Fruit fly (Drosophila melanogaster) whole organism, embryonic: ENCODE measurements around the gene CG13386.

ENCODE experiments used
- Bteb2 ChIP-seq: fragments of 200-800 bp; sonication (Bioruptor generic); optimal IDR thresholded peaks from 2 replicates; lab custom pipeline; 2016; ENCODE audit warnings: missing biosample characterization, missing genetic modification characterization
- CG12299 ChIP-seq: fragments of 200-800 bp; sonication (Bioruptor generic); optimal IDR thresholded peaks from 2 replicates; lab custom pipeline; 2018; ENCODE audit warnings: missing biosample characterization, mild to moderate bottlenecking, missing genetic modification characterization
- CG1233 ChIP-seq: fragments of 200-800 bp; sonication (Bioruptor generic); optimal IDR thresholded peaks from 4 replicates; lab custom pipeline; 2018; ENCODE audit warnings: missing biosample characterization, mild to moderate bottlenecking, missing genetic modification characterization
- CG12659 ChIP-seq: fragments of 200-800 bp; sonication (Bioruptor generic); optimal IDR thresholded peaks from 3 replicates; lab custom pipeline; 2017; ENCODE audit warnings: mild to moderate bottlenecking, missing biosample characterization, missing genetic modification reagents, missing genetic modification characterization
- CG12942 ChIP-seq: fragments of 200-800 bp; sonication (Bioruptor generic); optimal IDR thresholded peaks from 3 replicates; lab custom pipeline; 2016; ENCODE audit warnings: missing biosample characterization, missing genetic modification characterization
- CG14014 ChIP-seq: fragments of 200-800 bp; sonication (Bioruptor generic); IDR thresholded peaks from 2 replicates; pipeline ENCODE4 v1.3.6; 2022; ENCODE audit warnings: missing biosample characterization, missing genetic modification characterization
- CG14710 ChIP-seq: fragments of 200-800 bp; sonication (Bioruptor generic); optimal IDR thresholded peaks from 3 replicates; lab custom pipeline; 2019; ENCODE audit warnings: missing biosample characterization, mild to moderate bottlenecking, missing genetic modification characterization, moderate library complexity
- CG1529 ChIP-seq: fragments of 200-800 bp; sonication (Bioruptor generic); optimal IDR thresholded peaks from 3 replicates; lab custom pipeline; 2018; ENCODE audit warnings: missing biosample characterization, missing genetic modification characterization
- CG15514 ChIP-seq: fragments of 200-800 bp; sonication (Bioruptor generic); optimal IDR thresholded peaks from 3 replicates; lab custom pipeline; 2017; ENCODE audit warnings: missing biosample characterization, missing genetic modification characterization, mild to moderate bottlenecking, moderate library complexity, missing genetic modification reagents
- CG15696 ChIP-seq: fragments of 200-800 bp; sonication (Bioruptor generic); optimal IDR thresholded peaks from 2 replicates; lab custom pipeline; 2019; ENCODE audit warnings: missing biosample characterization, mild to moderate bottlenecking, missing genetic modification characterization, moderate library complexity
- CG16815 ChIP-seq: fragments of 200-800 bp; sonication (Bioruptor generic); optimal IDR thresholded peaks from 3 replicates; lab custom pipeline; 2017; ENCODE audit warnings: missing biosample characterization, mild to moderate bottlenecking, missing genetic modification characterization
- CG17385 ChIP-seq: fragments of 200-800 bp; sonication (Bioruptor generic); optimal IDR thresholded peaks from 3 replicates; lab custom pipeline; 2018; ENCODE audit warnings: missing biosample characterization, mild to moderate bottlenecking, missing genetic modification characterization
- CG18764 ChIP-seq: fragments of 200-800 bp; sonication (Bioruptor generic); optimal IDR thresholded peaks from 3 replicates; lab custom pipeline; 2016; ENCODE audit warnings: missing biosample characterization, missing genetic modification characterization
- CG30020 ChIP-seq: fragments of 200-800 bp; optimal IDR thresholded peaks from 2 replicates; lab custom pipeline; 2019; ENCODE audit warnings: missing biosample characterization, mild to moderate bottlenecking, missing genetic modification characterization, moderate library complexity
- CG34224 ChIP-seq: fragments of 200-800 bp; sonication (Bioruptor generic); IDR thresholded peaks from 3 replicates; pipeline ENCODE4 v1.3.6; 2022; ENCODE audit warnings: missing biosample characterization, missing genetic modification characterization; ENCODE audit not compliant: partially characterized antibody
- CG34422 ChIP-seq: fragments of 200-800 bp; sonication (Bioruptor generic); IDR thresholded peaks from 3 replicates; pipeline ENCODE4 v1.3.6; 2022; ENCODE audit warnings: missing biosample characterization, missing genetic modification characterization
- CG6683 ChIP-seq: fragments of 200-800 bp; sonication (Bioruptor generic); optimal IDR thresholded peaks from 2 replicates; lab custom pipeline; 2017; ENCODE audit warnings: missing biosample characterization, mild to moderate bottlenecking, missing genetic modification characterization, missing genetic modification reagents
- Dad ChIP-seq: fragments of 200-800 bp; sonication (Bioruptor generic); optimal IDR thresholded peaks from 3 replicates; lab custom pipeline; 2016; ENCODE audit warnings: missing biosample characterization, missing genetic modification characterization
- Dbx ChIP-seq: fragments of 200-800 bp; sonication (Bioruptor generic); IDR thresholded peaks from 3 replicates; pipeline ENCODE4 v1.3.6; 2022; ENCODE audit warnings: missing biosample characterization, missing genetic modification characterization
- E2f1 ChIP-seq: fragments of 200-800 bp; sonication (Bioruptor generic); IDR thresholded peaks from 2 replicates; pipeline ENCODE4 v1.3.6; 2022; ENCODE audit warnings: missing biosample characterization, missing genetic modification characterization
- H2.0 ChIP-seq: fragments of 200-800 bp; sonication (Bioruptor generic); IDR thresholded peaks from 2 replicates; pipeline ENCODE4 v1.3.6; 2022; ENCODE audit warnings: missing biosample characterization, missing genetic modification characterization
- Kr ChIP-seq: fragments of 200-800 bp; sonication (Bioruptor generic); optimal IDR thresholded peaks from 2 replicates; lab custom pipeline; 2017; ENCODE audit warnings: missing biosample characterization, mild to moderate bottlenecking, missing genetic modification characterization
- Lhr ChIP-seq: fragments of 200-800 bp; sonication (Bioruptor generic); optimal IDR thresholded peaks from 3 replicates; lab custom pipeline; 2017; ENCODE audit warnings: mild to moderate bottlenecking, missing biosample characterization, missing genetic modification reagents, missing genetic modification characterization
- Max ChIP-seq: fragments of 200-800 bp; sonication (Bioruptor generic); optimal IDR thresholded peaks from 2 replicates; lab custom pipeline; 2016; ENCODE audit warnings: missing biosample characterization, mild to moderate bottlenecking, missing genetic modification characterization
- Oaz ChIP-seq: fragments of 200-800 bp; sonication (Bioruptor generic); IDR thresholded peaks from 2 replicates; pipeline ENCODE4 v1.3.6; 2022; ENCODE audit warnings: missing biosample characterization, missing genetic modification characterization
- Pdp1 ChIP-seq, 2 experiments: fragments of 200-800 bp; sonication (Bioruptor generic); optimal IDR thresholded peaks; 3 replicates each; lab custom pipeline; 2016; ENCODE audit warnings: missing biosample characterization in 2 of 2, missing genetic modification characterization in 2 of 2, mild to moderate bottlenecking in 1 of 2, moderate library complexity in 1 of 2
- Ptx1 ChIP-seq: fragments of 200-800 bp; sonication (Bioruptor generic); IDR thresholded peaks from 2 replicates; pipeline ENCODE4 v1.3.6; 2022; ENCODE audit warnings: missing biosample characterization, missing genetic modification characterization
- Ravus ChIP-seq: fragments of 200-800 bp; sonication (Bioruptor generic); IDR thresholded peaks from 2 replicates; pipeline ENCODE4 v1.3.6; 2022; ENCODE audit warnings: missing biosample characterization, missing genetic modification characterization
- Spps ChIP-seq: fragments of 200-800 bp; sonication (Bioruptor generic); optimal IDR thresholded peaks from 2 replicates; lab custom pipeline; 2018; ENCODE audit warnings: missing biosample characterization, mild to moderate bottlenecking, missing genetic modification characterization
- abd-A ChIP-seq: fragments of 200-800 bp; sonication (Bioruptor generic); optimal IDR thresholded peaks from 3 replicates; lab custom pipeline; 2019; ENCODE audit warnings: missing biosample characterization, mild to moderate bottlenecking, missing genetic modification characterization, moderate library complexity
- bsh ChIP-seq, 2 experiments: fragments of 200-800 bp; sonication (Bioruptor generic); optimal IDR thresholded peaks; 2 replicates each; lab custom pipeline; 2017 to 2018; ENCODE audit warnings: mild to moderate bottlenecking in 2 of 2, missing biosample characterization in 2 of 2, missing genetic modification characterization in 2 of 2, moderate library complexity in 1 of 2
- cato ChIP-seq: fragments of 200-800 bp; sonication (Bioruptor generic); optimal IDR thresholded peaks from 2 replicates; lab custom pipeline; 2016; ENCODE audit warnings: missing biosample characterization, missing genetic modification characterization, borderline replicate concordance
- eyg ChIP-seq: fragments of 200-800 bp; sonication (Bioruptor generic); optimal IDR thresholded peaks from 3 replicates; lab custom pipeline; 2016; ENCODE audit warnings: missing biosample characterization, missing genetic modification characterization
- gce ChIP-seq: fragments of 200-800 bp; sonication (Bioruptor generic); IDR thresholded peaks from 3 replicates; pipeline ENCODE4 v1.3.6; 2022; ENCODE audit warnings: missing biosample characterization, missing genetic modification characterization
- gsb ChIP-seq: fragments of 200-800 bp; sonication (Bioruptor generic); IDR thresholded peaks from 2 replicates; pipeline ENCODE4 v1.3.6; 2022; ENCODE audit warnings: missing biosample characterization, missing genetic modification characterization
- h ChIP-seq: fragments of >200 bp; optimal IDR thresholded peaks from 2 replicates; lab custom pipeline; 2017
- her ChIP-seq: fragments of 200-800 bp; sonication (Bioruptor generic); optimal IDR thresholded peaks from 2 replicates; lab custom pipeline; 2016; ENCODE audit warnings: missing biosample characterization, missing genetic modification characterization
- lov ChIP-seq, 2 experiments: fragments of 200-800 bp in 1 of 2; fragments of >200 bp in 1 of 2; sonication (Bioruptor generic) in 1 of 2; IDR thresholded peaks in 1 of 2; optimal IDR thresholded peaks in 1 of 2; 2 replicates in 1 of 2; 3 replicates in 1 of 2; pipeline versions ENCODE4 v1.3.6 to Lab custom; 2017 to 2022; ENCODE audit warnings: missing biosample characterization in 1 of 2, missing genetic modification characterization in 1 of 2
- luna ChIP-seq: fragments of 200-800 bp; sonication (Bioruptor generic); optimal IDR thresholded peaks from 2 replicates; lab custom pipeline; 2016; ENCODE audit warnings: missing biosample characterization, missing genetic modification characterization
- pan ChIP-seq, 4 experiments: fragments of >200 bp in 3 of 4; fragments of 200-800 bp in 1 of 4; sonication (Bioruptor generic) in 1 of 4; optimal IDR thresholded peaks in 3 of 4; IDR thresholded peaks in 1 of 4; 2 replicates each; pipeline versions ENCODE4 v1.3.6 to Lab custom; 2017 to 2022; ENCODE audit warnings: missing biosample characterization in 2 of 4, missing genetic modification characterization in 2 of 4, mixed read lengths in 1 of 4
- phol ChIP-seq: fragments of 200-800 bp; sonication (Bioruptor generic); optimal IDR thresholded peaks from 3 replicates; lab custom pipeline; 2018; ENCODE audit warnings: missing biosample characterization, mild to moderate bottlenecking, missing genetic modification characterization, moderate library complexity
- pnt ChIP-seq: fragments of 200-800 bp; sonication (Bioruptor generic); optimal IDR thresholded peaks from 3 replicates; lab custom pipeline; 2016; ENCODE audit warnings: missing biosample characterization, missing genetic modification characterization
- slbo ChIP-seq: fragments of 200-800 bp; sonication (Bioruptor generic); IDR thresholded peaks from 2 replicates; pipeline ENCODE4 v1.3.6; 2022; ENCODE audit warnings: missing biosample characterization, missing genetic modification characterization
- twi ChIP-seq: fragments of 200-800 bp; optimal IDR thresholded peaks from 2 replicates; lab custom pipeline; 2019; ENCODE audit warnings: missing biosample characterization, mild to moderate bottlenecking, missing genetic modification characterization, moderate library complexity
- tx ChIP-seq: fragments of 200-800 bp; sonication (Bioruptor generic); optimal IDR thresholded peaks from 2 replicates; lab custom pipeline; 2016; ENCODE audit warnings: missing biosample characterization, missing genetic modification characterization
- vnd ChIP-seq: fragments of 200-800 bp; sonication (Bioruptor generic); IDR thresholded peaks from 3 replicates; pipeline ENCODE4 v1.3.6; 2022; ENCODE audit warnings: missing biosample characterization, missing genetic modification characterization; ENCODE audit not compliant: partially characterized antibody

CG13386 gene

dm6 chr2L:8370364-8371326 is 28.2 kb upstream of the CG13386 start, which contains the start of gene CG17292 (continued):
- TF ChIP-seq Pdp1 (GFP tag; optimal IDR thresholded peaks at IDR 0.05; lab: Kevin White, UChicago) = peak in 1 of 2 experiments; percentile 56
- TF ChIP-seq Dad (GFP tag; lab: Kevin White, UChicago) = peak; percentile 65
- peak; percentile 77; the same call in 1 of the 3 replicates for TF ChIP-seq CG34422 (GFP tag; lab: Robert Waterston, UW)
- TF ChIP-seq abd-A (tag; lab: Kevin White, UChicago) = peak; percentile 91
- TF ChIP-seq E2f1 = peak; percentile 41; the same call in 1 of the 2 replicates
- TF ChIP-seq Dbx (GFP tag; lab: Robert Waterston, UW) = peak; percentile 82; the same call in 2 of the 3 replicates
- TF ChIP-seq luna (GFP tag; lab: Kevin White, UChicago) = no peak
- no peak for TF ChIP-seq Ravus
- TF ChIP-seq CG16815 (GFP tag; lab: Kevin White, UChicago) = no peak
- no peak for TF ChIP-seq Max (GFP tag; lab: Kevin White, UChicago)
- TF ChIP-seq Ptx1 (GFP tag; lab: Robert Waterston, UW) = no peak
- peak; percentile 14 for TF ChIP-seq CG14710 (tag; lab: Kevin White, UChicago)
- TF ChIP-seq h (lab: Kevin White, UChicago) = no peak
- TF ChIP-seq gsb = 0 out of 2 replicates have a peak, but pooled peaks have one; percentile 41
- no peak for TF ChIP-seq Bteb2 (GFP tag; lab: Kevin White, UChicago)
- TF ChIP-seq Kr (GFP tag; lab: Kevin White, UChicago) = no peak
- peak in 1 of 2 experiments; percentile 23 for TF ChIP-seq bsh (GFP tag; optimal IDR thresholded peaks at IDR 0.05; lab: Kevin White, UChicago)
- no peak for TF ChIP-seq tx
- peak; percentile 88 for TF ChIP-seq CG34224 (GFP tag; lab: Robert Waterston, UW)
- no peak for TF ChIP-seq cato (GFP tag; lab: Kevin White, UChicago)
- no peak for TF ChIP-seq pnt (GFP tag; lab: Kevin White, UChicago)
- peak; percentile 62 for TF ChIP-seq CG17385 (GFP tag; lab: Kevin White, UChicago)
- TF ChIP-seq Lhr (GFP tag; lab: Kevin White, UChicago) = no peak
- TF ChIP-seq CG18764 (GFP tag; lab: Kevin White, UChicago) = peak; percentile 76
- peak; percentile 27 for TF ChIP-seq phol (tag; lab: Kevin White, UChicago)
- TF ChIP-seq CG12659 (GFP tag; lab: Kevin White, UChicago) = peak; percentile 85
- TF ChIP-seq eyg (GFP tag; lab: Kevin White, UChicago) = peak; percentile 15
- peak; percentile 26 for TF ChIP-seq CG12942
- no peak for TF ChIP-seq twi (tag; lab: Kevin White, UChicago)
- TF ChIP-seq Spps (tag; lab: Kevin White, UChicago) = no peak
- no peak for TF ChIP-seq CG1529
- TF ChIP-seq gce = peak; percentile 75; the same call in 1 of the 3 replicates
- peak; percentile 80 for TF ChIP-seq vnd (GFP tag; lab: Robert Waterston, UW)
- TF ChIP-seq lov (optimal IDR thresholded peaks at IDR 0.05; lab: Kevin White, UChicago) = no peak
- 0 out of 3 replicates have a peak, but pooled peaks have one; percentile 55 for TF ChIP-seq lov (GFP tag; IDR thresholded peaks at IDR 0.05; lab: Robert Waterston, UW)
- peak; percentile 4 for TF ChIP-seq CG1233 (GFP tag; lab: Kevin White, UChicago)
- TF ChIP-seq H2.0 = peak; percentile 37; the same call in 1 of the 2 replicates
- TF ChIP-seq CG6683 (GFP tag; lab: Kevin White, UChicago) = no peak
- TF ChIP-seq pan (optimal IDR thresholded peaks at IDR 0.05; lab: Kevin White, UChicago) = no peak
- peak in 1 of 2 experiments; percentile 72 for TF ChIP-seq pan (GFP tag; optimal IDR thresholded peaks at IDR 0.05 in 1 of 2, IDR thresholded peaks at IDR 0.05 in 1 of 2)
- peak; percentile 95 for TF ChIP-seq CG15514
- peak; percentile 69 for TF ChIP-seq slbo
- no peak for TF ChIP-seq CG12299 (tag; lab: Kevin White, UChicago)
- peak; percentile 74; the same call in 1 of the 2 replicates for TF ChIP-seq CG14014 (GFP tag; lab: Robert Waterston, UW)
- peak; percentile 24; the same call in 1 of the 2 replicates for TF ChIP-seq Oaz (GFP tag; lab: Robert Waterston, UW)
- no peak for TF ChIP-seq CG30020 (tag; lab: Kevin White, UChicago)
- TF ChIP-seq CG15696 (tag; lab: Kevin White, UChicago) = no peak
- peak; percentile 19 for TF ChIP-seq her (GFP tag; lab: Kevin White, UChicago)
